Worm (Caenorhabditis elegans) whole organism, L1 larva: Measurements from ENCODE around the gene C36C5.15.

Experiments
- C04F5.9 ChIP-seq: sonication (generic microtip); optimal IDR thresholded peaks from 2 replicates; lab custom pipeline; 2016; ENCODE audit warnings: missing genetic modification characterization, missing compliant biosample characterization
- C16A3.4 ChIP-seq: fragments of 150-350 bp; optimal IDR thresholded peaks from 2 replicates; lab custom pipeline; 2014; ENCODE audit warnings: missing biosample characterization, missing genetic modification characterization
- ceh-8 ChIP-seq: fragments of 200-800 bp; sonication (Bioruptor generic); optimal IDR thresholded peaks from 2 replicates; lab custom pipeline; 2018; ENCODE audit warnings: mild to moderate bottlenecking, missing genetic modification characterization, moderate library complexity, missing compliant biosample characterization
- ceh-88 ChIP-seq: fragments of 200-800 bp; sonication (Bioruptor generic); IDR thresholded peaks from 2 replicates; pipeline ENCODE4 v1.3.6; 2022; ENCODE audit warnings: missing genetic modification characterization, missing compliant biosample characterization
- efl-1 ChIP-seq, 4 experiments: fragments of 150-350 bp; optimal IDR thresholded peaks in 3 of 4; peaks in 1 of 4; 1 replicate in 1 of 4; 2 replicates in 3 of 4; lab custom pipeline; 2014; ENCODE audit warnings: missing biosample characterization in 2 of 4, missing genetic modification characterization in 2 of 4, missing genetic modification reagents in 2 of 4
- elt-2 ChIP-seq: sonication (generic microtip); optimal IDR thresholded peaks from 2 replicates; lab custom pipeline; 2016; ENCODE audit warnings: missing genetic modification characterization, mild to moderate bottlenecking, inconsistent platforms, missing compliant biosample characterization, missing genetic modification reagents
- ets-5 ChIP-seq: fragments of 200-800 bp; sonication (Bioruptor generic); IDR thresholded peaks from 2 replicates; pipeline ENCODE4 v1.3.6; 2022; ENCODE audit warnings: missing genetic modification characterization, missing compliant biosample characterization
- fkh-10 ChIP-seq: sonication (generic microtip); optimal IDR thresholded peaks from 2 replicates; lab custom pipeline; 2017; ENCODE audit warnings: missing biosample characterization, missing genetic modification reagents, missing genetic modification characterization
- fkh-4 ChIP-seq: sonication (generic microtip); optimal IDR thresholded peaks from 2 replicates; lab custom pipeline; 2016; ENCODE audit warnings: missing compliant biosample characterization, missing genetic modification characterization, borderline replicate concordance
- fkh-8 ChIP-seq: sonication (generic microtip); optimal IDR thresholded peaks from 2 replicates; lab custom pipeline; 2016; ENCODE audit warnings: mild to moderate bottlenecking, missing genetic modification characterization, missing compliant biosample characterization
- hlh-17 ChIP-seq: fragments of 200-800 bp; sonication (Bioruptor generic); optimal IDR thresholded peaks from 2 replicates; lab custom pipeline; 2018; ENCODE audit warnings: missing genetic modification characterization, mild to moderate bottlenecking, missing compliant biosample characterization, moderate library complexity, borderline replicate concordance
- hlh-4 ChIP-seq: sonication (generic microtip); optimal IDR thresholded peaks from 2 replicates; lab custom pipeline; 2016; ENCODE audit warnings: mild to moderate bottlenecking, missing genetic modification characterization, missing compliant biosample characterization
- hpl-2 ChIP-seq: fragments of 150-350 bp; optimal IDR thresholded peaks from 2 replicates; lab custom pipeline; 2014; ENCODE audit warnings: missing biosample characterization, missing genetic modification reagents, missing genetic modification characterization
- irx-1 ChIP-seq: sonication (generic microtip); optimal IDR thresholded peaks from 2 replicates; lab custom pipeline; 2016; ENCODE audit warnings: missing genetic modification characterization, missing compliant biosample characterization
- isw-1 ChIP-seq: fragments of 200-800 bp; sonication (Bioruptor generic); IDR thresholded peaks from 2 replicates; pipeline ENCODE4 v1.3.6; 2022; ENCODE audit warnings: missing genetic modification characterization, missing compliant biosample characterization
- jun-1 ChIP-seq: fragments of 150-350 bp; optimal IDR thresholded peaks from 2 replicates; lab custom pipeline; 2014; ENCODE audit warnings: missing biosample characterization, missing genetic modification reagents, missing genetic modification characterization
- lin-35 ChIP-seq, 2 experiments: fragments of 150-350 bp; optimal IDR thresholded peaks; 2 replicates each; lab custom pipeline; 2014; ENCODE audit warnings: missing biosample characterization in 2 of 2, missing genetic modification characterization in 2 of 2, missing genetic modification reagents in 2 of 2
- lin-39 ChIP-seq: fragments of 150-350 bp; optimal IDR thresholded peaks from 2 replicates; lab custom pipeline; 2014; ENCODE audit warnings: missing biosample characterization, missing genetic modification reagents, missing genetic modification characterization
- lir-3 ChIP-seq: sonication (generic microtip); optimal IDR thresholded peaks from 2 replicates; lab custom pipeline; 2016; ENCODE audit warnings: mild to moderate bottlenecking, missing genetic modification characterization, moderate library complexity, missing compliant biosample characterization; ENCODE audit not compliant: poor library complexity
- lsy-2 ChIP-seq, 2 experiments: fragments of 150-350 bp; optimal IDR thresholded peaks; 2 replicates each; lab custom pipeline; 2014; ENCODE audit warnings: missing biosample characterization in 2 of 2, missing genetic modification characterization in 2 of 2
- mab-9 ChIP-seq: fragments of 200-800 bp; sonication (Bioruptor generic); IDR thresholded peaks from 2 replicates; pipeline ENCODE4 v1.3.6; 2022; ENCODE audit warnings: missing genetic modification reagents, missing genetic modification characterization, missing compliant biosample characterization
- nhr-12 ChIP-seq: sonication (generic microtip); optimal IDR thresholded peaks from 2 replicates; lab custom pipeline; 2017; ENCODE audit warnings: missing biosample characterization, missing genetic modification characterization
- nhr-28 ChIP-seq: fragments of 150-350 bp; optimal IDR thresholded peaks from 2 replicates; lab custom pipeline; 2014; ENCODE audit warnings: missing biosample characterization, missing genetic modification characterization
- nhr-71 ChIP-seq: sonication (generic microtip); optimal IDR thresholded peaks from 2 replicates; lab custom pipeline; 2016; ENCODE audit warnings: mild to moderate bottlenecking, missing genetic modification characterization, moderate library complexity, missing compliant biosample characterization
- nhr-76 ChIP-seq: sonication (generic microtip); optimal IDR thresholded peaks from 2 replicates; lab custom pipeline; 2017; ENCODE audit warnings: missing biosample characterization, missing genetic modification characterization
- nhr-77 ChIP-seq: fragments of 150-350 bp; optimal IDR thresholded peaks from 2 replicates; lab custom pipeline; 2014; ENCODE audit warnings: missing biosample characterization, missing genetic modification characterization
- nhr-90 ChIP-seq: sonication (generic microtip); optimal IDR thresholded peaks from 2 replicates; lab custom pipeline; 2016; ENCODE audit warnings: mild to moderate bottlenecking, missing genetic modification characterization, missing compliant biosample characterization; ENCODE audit not compliant: poor library complexity
- pqm-1 ChIP-seq: sonication (generic microtip); optimal IDR thresholded peaks from 3 replicates; lab custom pipeline; 2017; ENCODE audit warnings: missing biosample characterization, missing genetic modification characterization
- rnt-1 ChIP-seq: sonication (generic microtip); optimal IDR thresholded peaks from 2 replicates; lab custom pipeline; 2016; ENCODE audit warnings: mild to moderate bottlenecking, missing genetic modification characterization, moderate library complexity, missing compliant biosample characterization
- skn-1 ChIP-seq: fragments of 150-350 bp; optimal IDR thresholded peaks from 2 replicates; lab custom pipeline; 2014; ENCODE audit warnings: missing biosample characterization, missing genetic modification characterization
- swsn-7 ChIP-seq: sonication (generic microtip); optimal IDR thresholded peaks from 2 replicates; lab custom pipeline; 2016; ENCODE audit warnings: missing genetic modification characterization, missing compliant biosample characterization
- tbx-2 ChIP-seq: sonication (generic microtip); optimal IDR thresholded peaks from 2 replicates; lab custom pipeline; 2016; ENCODE audit warnings: missing genetic modification characterization, missing compliant biosample characterization
- tlp-1 ChIP-seq: fragments of 150-350 bp; optimal IDR thresholded peaks from 2 replicates; lab custom pipeline; 2014; ENCODE audit warnings: missing biosample characterization, missing genetic modification characterization
- unc-130 ChIP-seq: fragments of 150-350 bp; optimal IDR thresholded peaks from 2 replicates; lab custom pipeline; 2017; ENCODE audit warnings: missing biosample characterization, missing genetic modification characterization, inconsistent platforms
- unc-62 ChIP-seq: fragments of 150-350 bp; optimal IDR thresholded peaks from 2 replicates; lab custom pipeline; 2014; ENCODE audit warnings: missing biosample characterization, missing genetic modification reagents, missing genetic modification characterization
- xbp-1 ChIP-seq: sonication (generic microtip); optimal IDR thresholded peaks from 2 replicates; lab custom pipeline; 2016; ENCODE audit warnings: missing genetic modification characterization, missing compliant biosample characterization
- zag-1 ChIP-seq: fragments of 150-350 bp; optimal IDR thresholded peaks from 2 replicates; lab custom pipeline; 2014; ENCODE audit warnings: missing biosample characterization, missing genetic modification characterization
- ztf-11 ChIP-seq, 2 experiments: sonication (generic microtip); optimal IDR thresholded peaks; 2 replicates each; lab custom pipeline; 2016 to 2017; ENCODE audit warnings: missing genetic modification characterization in 2 of 2, missing biosample characterization in 1 of 2, missing compliant biosample characterization in 1 of 2

C36C5.15 gene

ce11 chrV:3141190-3141589 is 27.4 kb downstream of the C36C5.15 start, which contains the start of gene srab-9:
Gene srab-9 (minus strand): TSS chrV:3141290.
- TF ChIP-seq fkh-10 (GFP tag; lab: Kevin White, UChicago) = no peak
- no peak for TF ChIP-seq unc-130 (tag; lab: Kevin White, UChicago)
- no peak for TF ChIP-seq ztf-11 (tag; optimal IDR thresholded peaks at IDR 0.05; lab: Kevin White, UChicago)
- no peak for TF ChIP-seq ets-5 (GFP tag; lab: Robert Waterston, UW)
- no peak for TF ChIP-seq rnt-1
- TF ChIP-seq elt-2 (tag; lab: Kevin White, UChicago) = no peak
- no peak for TF ChIP-seq nhr-28 (tag; lab: Kevin White, UChicago)
- no peak for TF ChIP-seq hpl-2 (GFP tag; lab: Kevin White, UChicago)
- no peak for TF ChIP-seq unc-62
- no peak for TF ChIP-seq lin-39
- TF ChIP-seq nhr-77 (tag; lab: Kevin White, UChicago) = no peak
- no peak for TF ChIP-seq lin-35 (GFP tag; optimal IDR thresholded peaks at IDR 0.05; lab: Kevin White, UChicago)
- no peak for TF ChIP-seq skn-1
- no peak for TF ChIP-seq efl-1 (optimal IDR thresholded peaks at IDR 0.05; lab: Kevin White, UChicago)
- TF ChIP-seq efl-1 (GFP tag; optimal IDR thresholded peaks at IDR 0.05 in 1 of 2; lab: Kevin White, UChicago) = no peak
- no peak for TF ChIP-seq nhr-71 (tag; lab: Kevin White, UChicago)
- no peak for TF ChIP-seq nhr-90 (tag; lab: Kevin White, UChicago)
- TF ChIP-seq fkh-4 = no peak

ce11 chrV:3138488-3138887 is 30.1 kb downstream of the C36C5.15 start, which contains the start of the genes irld-3 and F02C9.1:
Gene irld-3 (minus strand): TSS chrV:3138588.
Gene F02C9.1 (plus strand): TSS chrV:3138703.
- TF ChIP-seq zag-1 (tag; lab: Kevin White, UChicago) = no peak
- no peak for TF ChIP-seq nhr-12 (tag; lab: Kevin White, UChicago)
- no peak for TF ChIP-seq hlh-17 (GFP tag; lab: Kevin White, UChicago)
- no peak for TF ChIP-seq nhr-76 (tag; lab: Kevin White, UChicago)
- TF ChIP-seq fkh-8 (tag; lab: Kevin White, UChicago) = no peak
- no peak for TF ChIP-seq hpl-2 (GFP tag; lab: Kevin White, UChicago)
- no peak for TF ChIP-seq xbp-1 (tag; lab: Kevin White, UChicago)
- no peak for TF ChIP-seq tlp-1 (tag; lab: Kevin White, UChicago)
- no peak for TF ChIP-seq isw-1 (GFP tag; lab: Robert Waterston, UW)
- no peak for TF ChIP-seq ets-5 (GFP tag; lab: Robert Waterston, UW)
- no peak for TF ChIP-seq C16A3.4 (tag; lab: Kevin White, UChicago)
- TF ChIP-seq ceh-8 (GFP tag; lab: Kevin White, UChicago) = no peak
- no peak for TF ChIP-seq pqm-1 (tag; lab: Kevin White, UChicago)
- TF ChIP-seq elt-2 (tag; lab: Kevin White, UChicago) = no peak
- TF ChIP-seq lsy-2 (tag; optimal IDR thresholded peaks at IDR 0.05; lab: Kevin White, UChicago) = no peak
- TF ChIP-seq efl-1 (optimal IDR thresholded peaks at IDR 0.05; lab: Kevin White, UChicago) = no peak
- TF ChIP-seq efl-1 (GFP tag; optimal IDR thresholded peaks at IDR 0.05 in 1 of 2; lab: Kevin White, UChicago) = no peak
- TF ChIP-seq lir-3 (tag; lab: Kevin White, UChicago) = no peak
- no peak for TF ChIP-seq lin-35 (GFP tag; optimal IDR thresholded peaks at IDR 0.05; lab: Kevin White, UChicago)
- TF ChIP-seq mab-9 (GFP tag; lab: Robert Waterston, UW) = no peak
- TF ChIP-seq, all 84 proteins: peak for 0

- TF ChIP-seq swsn-7 (tag; lab: Kevin White, UChicago) (no peak), irx-1 (no peak), ets-5 (GFP tag; lab: Robert Waterston, UW) (no peak), ceh-88 (GFP tag; lab: Robert Waterston, UW) (no peak), C04F5.9 (tag; lab: Kevin White, UChicago) (no peak), hlh-4 (tag; lab: Kevin White, UChicago) (no peak), fkh-10 (GFP tag; lab: Kevin White, UChicago) (no peak), tbx-2 (tag; lab: Kevin White, UChicago) (no peak), tlp-1 (tag; lab: Kevin White, UChicago) (no peak), elt-2 (tag; lab: Kevin White, UChicago) (no peak), nhr-71 (tag; lab: Kevin White, UChicago) (no peak), jun-1 (no peak)
- TF ChIP-seq, all 84 proteins: peak for 0
These were observed 35.2 kb downstream of the C36C5.15 start, which contains the start of gene F02C9.2 for ce11 chrV:3133293-3133755. Gene F02C9.2 (plus strand): TSS chrV:3133705.
